Fruit fly (Drosophila melanogaster) whole organism, embryonic: ENCODE measurements around the gene CG13623.

Experiments used
- Bdp1 ChIP-seq: fragments of 200-800 bp; sonication (Bioruptor generic); optimal IDR thresholded peaks from 3 replicates; lab custom pipeline; 2016; ENCODE audit warnings: missing biosample characterization, missing genetic modification characterization
- Bteb2 ChIP-seq: fragments of 200-800 bp; sonication (Bioruptor generic); optimal IDR thresholded peaks from 2 replicates; lab custom pipeline; 2016; ENCODE audit warnings: missing biosample characterization, missing genetic modification characterization
- CG12155 ChIP-seq: fragments of 200-800 bp; sonication (Bioruptor generic); optimal IDR thresholded peaks from 3 replicates; lab custom pipeline; 2016; ENCODE audit warnings: missing biosample characterization, missing genetic modification characterization
- CG12236 ChIP-seq: fragments of 200-800 bp; sonication (Bioruptor generic); optimal IDR thresholded peaks from 2 replicates; lab custom pipeline; 2016; ENCODE audit warnings: missing biosample characterization, missing genetic modification characterization
- CG12744 ChIP-seq: fragments of 200-800 bp; sonication (Bioruptor generic); optimal IDR thresholded peaks from 2 replicates; lab custom pipeline; 2016; ENCODE audit warnings: missing biosample characterization, missing genetic modification characterization
- CG13894 ChIP-seq: fragments of 200-800 bp; sonication (Bioruptor generic); optimal IDR thresholded peaks from 3 replicates; lab custom pipeline; 2018; ENCODE audit warnings: missing biosample characterization, mild to moderate bottlenecking, missing genetic modification characterization, moderate library complexity
- CG18262 ChIP-seq: fragments of 200-800 bp; optimal IDR thresholded peaks from 3 replicates; lab custom pipeline; 2019; ENCODE audit warnings: missing biosample characterization, mild to moderate bottlenecking, missing genetic modification characterization, moderate library complexity
- CG1832 ChIP-seq: fragments of 200-800 bp; sonication (Bioruptor generic); optimal IDR thresholded peaks from 2 replicates; lab custom pipeline; 2017; ENCODE audit warnings: missing biosample characterization, mild to moderate bottlenecking, missing genetic modification characterization, inconsistent platforms
- CG30403 ChIP-seq: fragments of 200-800 bp; sonication (Bioruptor generic); optimal IDR thresholded peaks from 3 replicates; lab custom pipeline; 2016; ENCODE audit warnings: missing biosample characterization, missing genetic modification characterization
- CG3163 ChIP-seq: fragments of 200-800 bp; sonication (Bioruptor generic); optimal IDR thresholded peaks from 3 replicates; lab custom pipeline; 2016; ENCODE audit warnings: missing biosample characterization, missing genetic modification characterization
- CG4360 ChIP-seq: fragments of 200-800 bp; sonication (Bioruptor generic); IDR thresholded peaks from 2 replicates; pipeline ENCODE4 v1.3.6; 2022; ENCODE audit warnings: missing biosample characterization, missing genetic modification characterization
- CG43689 ChIP-seq: fragments of 200-800 bp; sonication (Bioruptor generic); IDR thresholded peaks from 2 replicates; pipeline ENCODE4 v1.3.6; 2022; ENCODE audit warnings: missing biosample characterization, missing genetic modification characterization
- CG6254 ChIP-seq: fragments of 200-800 bp; sonication (Bioruptor generic); optimal IDR thresholded peaks from 3 replicates; lab custom pipeline; 2017; ENCODE audit warnings: mild to moderate bottlenecking, missing biosample characterization, missing genetic modification reagents, missing genetic modification characterization
- CG8089 ChIP-seq: fragments of 200-800 bp; sonication (Bioruptor generic); optimal IDR thresholded peaks from 3 replicates; lab custom pipeline; 2016; ENCODE audit warnings: missing biosample characterization, missing genetic modification characterization
- CG9609 ChIP-seq: fragments of 200-800 bp; sonication (Bioruptor generic); optimal IDR thresholded peaks from 3 replicates; lab custom pipeline; 2016; ENCODE audit warnings: missing biosample characterization, missing genetic modification characterization
- CG9876 ChIP-seq: fragments of 200-800 bp; sonication (Bioruptor generic); optimal IDR thresholded peaks from 2 replicates; lab custom pipeline; 2016; ENCODE audit warnings: missing biosample characterization, missing genetic modification characterization
- Chrac-16 ChIP-seq: fragments of 200-800 bp; sonication (Bioruptor generic); optimal IDR thresholded peaks from 3 replicates; lab custom pipeline; 2016; ENCODE audit warnings: missing biosample characterization, missing genetic modification characterization
- CkIIα-i1 ChIP-seq: fragments of 200-800 bp; sonication (Bioruptor generic); IDR thresholded peaks from 2 replicates; pipeline ENCODE4 v1.3.6; 2022; ENCODE audit warnings: missing biosample characterization, missing genetic modification characterization
- Eip74EF ChIP-seq, 2 experiments: fragments of 200-800 bp in 1 of 2; fragments of >200 bp in 1 of 2; sonication (Bioruptor generic) in 1 of 2; optimal IDR thresholded peaks; 2 replicates each; lab custom pipeline; 2017 to 2019; ENCODE audit warnings: missing biosample characterization in 2 of 2, missing genetic modification characterization in 2 of 2, mild to moderate bottlenecking in 1 of 2, moderate library complexity in 1 of 2
- Ets97D ChIP-seq: fragments of 200-800 bp; sonication (Bioruptor generic); optimal IDR thresholded peaks from 3 replicates; lab custom pipeline; 2016; ENCODE audit warnings: missing biosample characterization, missing genetic modification characterization
- Gug ChIP-seq: fragments of 200-800 bp; sonication (Bioruptor generic); IDR thresholded peaks from 4 replicates; pipeline ENCODE4 v1.3.6; 2022; ENCODE audit warnings: missing biosample characterization, missing genetic modification characterization
- Hey ChIP-seq: fragments of 200-800 bp; sonication (Bioruptor generic); optimal IDR thresholded peaks from 3 replicates; lab custom pipeline; 2018; ENCODE audit warnings: missing biosample characterization, mild to moderate bottlenecking, missing genetic modification characterization
- Hsf ChIP-seq: fragments of 200-800 bp; sonication (Bioruptor generic); optimal IDR thresholded peaks from 3 replicates; lab custom pipeline; 2016; ENCODE audit warnings: missing biosample characterization, missing genetic modification characterization
- MESR4 ChIP-seq: fragments of 200-800 bp; sonication (Bioruptor generic); optimal IDR thresholded peaks from 2 replicates; lab custom pipeline; 2018; ENCODE audit warnings: missing biosample characterization, mild to moderate bottlenecking, missing genetic modification characterization, moderate library complexity
- Meics ChIP-seq: fragments of 200-800 bp; sonication (Bioruptor generic); optimal IDR thresholded peaks from 2 replicates; lab custom pipeline; 2017; ENCODE audit warnings: missing biosample characterization, mild to moderate bottlenecking, missing genetic modification characterization
- Myb ChIP-seq: fragments of 200-800 bp; sonication (Bioruptor generic); optimal IDR thresholded peaks from 2 replicates; lab custom pipeline; 2016; ENCODE audit warnings: missing biosample characterization, missing genetic modification characterization
- NC2β ChIP-seq: fragments of 200-800 bp; sonication (Bioruptor generic); optimal IDR thresholded peaks from 2 replicates; lab custom pipeline; 2016; ENCODE audit warnings: missing biosample characterization, missing genetic modification characterization
- Nf-YA ChIP-seq: fragments of 200-800 bp; sonication (Bioruptor generic); IDR thresholded peaks from 2 replicates; pipeline ENCODE4 v1.3.6; 2022; ENCODE audit warnings: missing biosample characterization, missing genetic modification characterization
- Opbp ChIP-seq: fragments of 200-800 bp; sonication (Bioruptor generic); IDR thresholded peaks from 3 replicates; pipeline ENCODE4 v1.3.6; 2022; ENCODE audit warnings: missing biosample characterization, missing genetic modification characterization; ENCODE audit not compliant: partially characterized antibody
- Poxn ChIP-seq: fragments of 200-800 bp; sonication (Bioruptor generic); IDR thresholded peaks from 2 replicates; pipeline ENCODE4 v1.3.6; 2022; ENCODE audit warnings: missing biosample characterization, missing genetic modification characterization
- Sin3A ChIP-seq: fragments of >200 bp; optimal IDR thresholded peaks from 2 replicates; lab custom pipeline; 2018
- Sox102F ChIP-seq: fragments of 200-800 bp; sonication (Bioruptor generic); optimal IDR thresholded peaks from 2 replicates; lab custom pipeline; 2018; ENCODE audit warnings: missing biosample characterization, mild to moderate bottlenecking, missing genetic modification characterization, moderate library complexity
- Taf1 ChIP-seq: fragments of 200-800 bp; sonication (Bioruptor generic); IDR thresholded peaks from 2 replicates; pipeline ENCODE4 v1.3.6; 2022; ENCODE audit warnings: missing biosample characterization, missing genetic modification characterization
- Xrp1 ChIP-seq: fragments of 200-800 bp; sonication (Bioruptor generic); IDR thresholded peaks from 2 replicates; pipeline ENCODE4 v1.3.6; 2022; ENCODE audit warnings: missing biosample characterization, missing genetic modification characterization
- ap ChIP-seq: fragments of 200-800 bp; sonication (Bioruptor generic); IDR thresholded peaks from 2 replicates; pipeline ENCODE4 v1.3.6; 2022; ENCODE audit warnings: missing biosample characterization, missing genetic modification characterization
- bowl ChIP-seq: fragments of 200-800 bp; sonication (Bioruptor generic); IDR thresholded peaks from 2 replicates; pipeline ENCODE4 v1.3.6; 2022; ENCODE audit warnings: missing biosample characterization, missing genetic modification characterization
- chif ChIP-seq, 2 experiments: fragments of 200-800 bp; sonication (Bioruptor generic); optimal IDR thresholded peaks; 3 replicates each; lab custom pipeline; 2016; ENCODE audit warnings: missing biosample characterization in 2 of 2, missing genetic modification characterization in 2 of 2
- dmrt99B ChIP-seq: fragments of 200-800 bp; sonication (Bioruptor generic); optimal IDR thresholded peaks from 2 replicates; lab custom pipeline; 2018; ENCODE audit warnings: missing biosample characterization, mild to moderate bottlenecking, missing genetic modification characterization, moderate library complexity
- emc ChIP-seq: fragments of 200-800 bp; sonication (Bioruptor generic); optimal IDR thresholded peaks from 2 replicates; lab custom pipeline; 2016; ENCODE audit warnings: missing biosample characterization, missing genetic modification characterization
- gem ChIP-seq: fragments of 200-800 bp; sonication (Bioruptor generic); optimal IDR thresholded peaks from 2 replicates; lab custom pipeline; 2019; ENCODE audit warnings: missing biosample characterization, mild to moderate bottlenecking, missing genetic modification characterization, moderate library complexity
- inv ChIP-seq: fragments of 200-800 bp; sonication (Bioruptor generic); IDR thresholded peaks from 2 replicates; pipeline ENCODE4 v1.3.6; 2022; ENCODE audit warnings: missing biosample characterization, missing genetic modification characterization; ENCODE audit not compliant: partially characterized antibody
- jing ChIP-seq: fragments of 200-800 bp; sonication (Bioruptor generic); optimal IDR thresholded peaks from 2 replicates; lab custom pipeline; 2018; ENCODE audit warnings: missing biosample characterization, mild to moderate bottlenecking, missing genetic modification characterization
- kni ChIP-seq: fragments of 200-800 bp; sonication (Bioruptor generic); optimal IDR thresholded peaks from 3 replicates; lab custom pipeline; 2017; ENCODE audit warnings: mild to moderate bottlenecking, missing biosample characterization, missing genetic modification reagents, missing genetic modification characterization
- mam ChIP-seq: fragments of 200-800 bp; sonication (Bioruptor generic); optimal IDR thresholded peaks from 3 replicates; lab custom pipeline; 2016; ENCODE audit warnings: missing biosample characterization, missing genetic modification characterization
- prd ChIP-seq, 3 experiments: fragments of >200 bp in 2 of 3; fragments of 200-800 bp in 1 of 3; sonication (Bioruptor generic) in 1 of 3; optimal IDR thresholded peaks in 2 of 3; IDR thresholded peaks in 1 of 3; 2 replicates in 2 of 3; 3 replicates in 1 of 3; pipeline versions ENCODE4 v1.3.6 to Lab custom; 2017 to 2022; ENCODE audit warnings: missing biosample characterization in 1 of 3, missing genetic modification characterization in 1 of 3
- pzg ChIP-seq: fragments of 200-800 bp; sonication (Bioruptor generic); optimal IDR thresholded peaks from 3 replicates; lab custom pipeline; 2018; ENCODE audit warnings: missing biosample characterization, mild to moderate bottlenecking, missing genetic modification characterization, moderate library complexity
- slbo ChIP-seq: fragments of 200-800 bp; sonication (Bioruptor generic); IDR thresholded peaks from 2 replicates; pipeline ENCODE4 v1.3.6; 2022; ENCODE audit warnings: missing biosample characterization, missing genetic modification characterization
- toy ChIP-seq: fragments of 200-800 bp; sonication (Bioruptor generic); IDR thresholded peaks from 2 replicates; pipeline ENCODE4 v1.3.6; 2022; ENCODE audit warnings: missing biosample characterization, missing genetic modification characterization
- tup ChIP-seq: fragments of 200-800 bp; sonication (Bioruptor generic); optimal IDR thresholded peaks from 2 replicates; lab custom pipeline; 2016; ENCODE audit warnings: missing biosample characterization, mild to moderate bottlenecking, missing genetic modification characterization, moderate library complexity
- twi ChIP-seq: fragments of 200-800 bp; optimal IDR thresholded peaks from 2 replicates; lab custom pipeline; 2019; ENCODE audit warnings: missing biosample characterization, mild to moderate bottlenecking, missing genetic modification characterization, moderate library complexity

CG13623 gene

DNA sequence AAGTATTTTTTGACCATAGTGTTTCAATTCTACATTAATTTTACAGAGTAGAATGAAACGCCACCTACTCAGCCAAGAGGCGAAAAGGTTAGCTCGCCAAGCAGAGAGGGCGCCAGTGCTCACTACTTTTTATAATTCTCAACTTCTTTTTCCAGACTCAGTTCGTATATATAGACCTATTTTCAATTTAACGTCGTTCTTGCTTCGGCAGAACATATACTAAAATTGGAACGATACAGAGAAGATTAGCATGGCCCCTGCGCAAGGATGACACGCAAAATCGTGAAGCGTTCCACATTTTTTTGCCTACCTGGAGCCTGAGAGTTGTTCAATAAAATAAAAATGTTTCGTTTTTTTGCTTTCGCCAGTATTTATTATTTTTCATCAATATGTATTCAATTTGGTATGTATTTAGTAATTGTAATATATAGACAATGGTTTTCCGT is 26.7 kb upstream of the CG13623 start (continued):
- TF ChIP-seq CkIIα-i1 (GFP tag; lab: Robert Waterston, UW) (no peak), gem (peak; percentile 23), CG9609 (GFP tag; lab: Kevin White, UChicago) (peak; percentile 61), Bdp1 (GFP tag; lab: Kevin White, UChicago) (peak; percentile 100), CG1832 (no peak), CG12744 (GFP tag; lab: Kevin White, UChicago) (peak; percentile 68), twi (tag; lab: Kevin White, UChicago) (peak; percentile 32), Nf-YA (peak; percentile 56; the same call in 1 of the 2 replicates), CG18262 (tag; lab: Kevin White, UChicago) (peak; percentile 54), pzg (GFP tag; lab: Kevin White, UChicago) (no peak), Gug (GFP tag; lab: Robert Waterston, UW) (peak; percentile 73; the same call in 3 of the 4 replicates), ap (GFP tag; lab: Robert Waterston, UW) (0 out of 2 replicates have a peak, but pooled peaks have one; percentile 4), Sox102F (GFP tag; lab: Kevin White, UChicago) (peak; percentile 70), Taf1 (peak; percentile 15; the same call in 1 of the 2 replicates), Ets97D (GFP tag; lab: Kevin White, UChicago) (peak; percentile 18), tup (no peak), kni (GFP tag; lab: Kevin White, UChicago) (peak; percentile 6), CG9876 (GFP tag; lab: Kevin White, UChicago) (peak; percentile 54), emc (no peak), CG12155 (peak; percentile 55), Opbp (GFP tag; lab: Robert Waterston, UW) (peak; percentile 92; the same call in 2 of the 3 replicates), Eip74EF (GFP tag; optimal IDR thresholded peaks at IDR 0.05; lab: Kevin White, UChicago) (peak in 1 of 2 experiments; percentile 48), CG8089 (peak; percentile 63), MESR4 (no peak), jing (no peak), dmrt99B (tag; lab: Kevin White, UChicago) (no peak), Meics (GFP tag; lab: Kevin White, UChicago) (peak; percentile 70), CG6254 (no peak), Myb (GFP tag; lab: Kevin White, UChicago) (peak; percentile 13), mam (peak; percentile 77), NC2β (GFP tag; lab: Kevin White, UChicago) (peak; percentile 69), toy (GFP tag; lab: Robert Waterston, UW) (no peak), CG30403 (GFP tag; lab: Kevin White, UChicago) (peak; percentile 60), Poxn (GFP tag; lab: Robert Waterston, UW) (no peak), CG4360 (GFP tag; lab: Robert Waterston, UW) (peak; percentile 44; the same call in 1 of the 2 replicates), CG13894 (tag; lab: Kevin White, UChicago) (peak; percentile 88), Hey (no peak), CG43689 (no peak), Hsf (GFP tag; lab: Kevin White, UChicago) (peak; percentile 83), prd (optimal IDR thresholded peaks at IDR 0.05; lab: Kevin White, UChicago) (no peak), prd (GFP tag; IDR thresholded peaks at IDR 0.05; lab: Robert Waterston, UW) (peak; percentile 74), Chrac-16 (GFP tag; lab: Kevin White, UChicago) (peak; percentile 82), inv (GFP tag; lab: Robert Waterston, UW) (peak; percentile 49), chif (GFP tag; optimal IDR thresholded peaks at IDR 0.05; lab: Kevin White, UChicago) (peak; percentile 46 to 84), Bteb2 (GFP tag; lab: Kevin White, UChicago) (peak; percentile 57), Xrp1 (GFP tag; lab: Robert Waterston, UW) (peak; percentile 29; the same call in 1 of the 2 replicates), Sin3A (lab: Kevin White, UChicago) (no peak), bowl (GFP tag; lab: Robert Waterston, UW) (peak; percentile 45; the same call in 1 of the 2 replicates), slbo (peak; percentile 88), CG12236 (peak; percentile 4), CG3163 (GFP tag; lab: Kevin White, UChicago) (peak; percentile 65)
